Fruit fly (Drosophila melanogaster) whole organism, embryonic: Measurements from ENCODE around the gene geko.
A peak's percentile ranks its signal among the peaks of the same experiment; 100 is the strongest.

Source experiments
- Atf-2 ChIP-seq: fragments of 200-800 bp; sonication (Bioruptor generic); optimal IDR thresholded peaks from 2 replicates; lab custom pipeline; 2016; ENCODE audit warnings: missing biosample characterization, missing genetic modification characterization
- B-H1 ChIP-seq: fragments of 200-800 bp; sonication (Bioruptor generic); IDR thresholded peaks from 3 replicates; pipeline ENCODE4 v1.3.6; 2022; ENCODE audit warnings: missing biosample characterization, missing genetic modification characterization
- Bdp1 ChIP-seq: fragments of 200-800 bp; sonication (Bioruptor generic); optimal IDR thresholded peaks from 3 replicates; lab custom pipeline; 2016; ENCODE audit warnings: missing biosample characterization, missing genetic modification characterization
- BtbVII ChIP-seq: fragments of 200-800 bp; sonication (Bioruptor generic); optimal IDR thresholded peaks from 3 replicates; lab custom pipeline; 2017; ENCODE audit warnings: missing biosample characterization, mild to moderate bottlenecking, missing genetic modification characterization
- CG10147 ChIP-seq: fragments of 200-800 bp; sonication (Bioruptor generic); optimal IDR thresholded peaks from 2 replicates; lab custom pipeline; 2019; ENCODE audit warnings: missing biosample characterization, mild to moderate bottlenecking, missing genetic modification characterization, moderate library complexity
- CG10979 ChIP-seq: fragments of 200-800 bp; sonication (Bioruptor generic); optimal IDR thresholded peaks from 2 replicates; lab custom pipeline; 2018; ENCODE audit warnings: missing biosample characterization, mild to moderate bottlenecking, missing genetic modification characterization, moderate library complexity
- CG13296 ChIP-seq: fragments of 200-800 bp; sonication (Bioruptor generic); optimal IDR thresholded peaks from 3 replicates; lab custom pipeline; 2018; ENCODE audit warnings: missing biosample characterization, mild to moderate bottlenecking, missing genetic modification characterization
- CG14667 ChIP-seq: fragments of 200-800 bp; sonication (Bioruptor generic); IDR thresholded peaks from 2 replicates; pipeline ENCODE4 v1.3.6; 2022; ENCODE audit warnings: missing biosample characterization, missing genetic modification characterization
- CG15479 ChIP-seq: fragments of 200-800 bp; sonication (Bioruptor generic); optimal IDR thresholded peaks from 3 replicates; lab custom pipeline; 2019; ENCODE audit warnings: missing biosample characterization, mild to moderate bottlenecking, missing genetic modification characterization, moderate library complexity
- CG17802 ChIP-seq: fragments of 200-800 bp; sonication (Bioruptor generic); optimal IDR thresholded peaks from 2 replicates; lab custom pipeline; 2018; ENCODE audit warnings: missing biosample characterization, mild to moderate bottlenecking, missing genetic modification characterization, moderate library complexity
- CG17829 ChIP-seq: fragments of 200-800 bp; optimal IDR thresholded peaks from 2 replicates; lab custom pipeline; 2019; ENCODE audit warnings: missing biosample characterization, mild to moderate bottlenecking, missing genetic modification characterization, moderate library complexity
- CG17912 ChIP-seq: fragments of 200-800 bp; sonication (Bioruptor generic); optimal IDR thresholded peaks from 2 replicates; lab custom pipeline; 2018; ENCODE audit warnings: missing biosample characterization, mild to moderate bottlenecking, missing genetic modification characterization
- CG1832 ChIP-seq: fragments of 200-800 bp; sonication (Bioruptor generic); optimal IDR thresholded peaks from 2 replicates; lab custom pipeline; 2017; ENCODE audit warnings: missing biosample characterization, mild to moderate bottlenecking, missing genetic modification characterization, inconsistent platforms
- CG18599 ChIP-seq: fragments of 200-800 bp; sonication (Bioruptor generic); optimal IDR thresholded peaks from 3 replicates; lab custom pipeline; 2017; ENCODE audit warnings: missing biosample characterization, missing genetic modification characterization, mild to moderate bottlenecking, moderate library complexity, missing genetic modification reagents
- CG2120 ChIP-seq: fragments of 200-800 bp; sonication (Bioruptor generic); optimal IDR thresholded peaks from 3 replicates; lab custom pipeline; 2016; ENCODE audit warnings: missing biosample characterization, missing genetic modification characterization
- CG33213 ChIP-seq: fragments of 200-800 bp; sonication (Bioruptor generic); optimal IDR thresholded peaks from 3 replicates; lab custom pipeline; 2016; ENCODE audit warnings: missing biosample characterization, missing genetic modification characterization
- CG3726 ChIP-seq: fragments of 200-800 bp; sonication (Bioruptor generic); IDR thresholded peaks from 3 replicates; pipeline ENCODE4, ENCODE4 v1.3.6; 2022; ENCODE audit warnings: missing biosample characterization, missing genetic modification characterization
- CG4820 ChIP-seq: fragments of 200-800 bp; sonication (Bioruptor generic); optimal IDR thresholded peaks from 3 replicates; lab custom pipeline; 2016; ENCODE audit warnings: missing biosample characterization, missing genetic modification characterization
- CG8388 ChIP-seq: fragments of 200-800 bp; sonication (Bioruptor generic); optimal IDR thresholded peaks from 2 replicates; lab custom pipeline; 2019; ENCODE audit warnings: missing biosample characterization, mild to moderate bottlenecking, missing genetic modification characterization, moderate library complexity
- CG9215 ChIP-seq: fragments of 200-800 bp; sonication (Bioruptor generic); IDR thresholded peaks from 2 replicates; pipeline ENCODE4 v1.3.6; 2022; ENCODE audit warnings: missing biosample characterization, missing genetic modification characterization
- CG9797 ChIP-seq: fragments of 200-800 bp; sonication (Bioruptor generic); optimal IDR thresholded peaks from 3 replicates; lab custom pipeline; 2018; ENCODE audit warnings: missing biosample characterization, mild to moderate bottlenecking, missing genetic modification characterization
- CrebB ChIP-seq: fragments of 200-800 bp; sonication (Bioruptor generic); optimal IDR thresholded peaks from 3 replicates; lab custom pipeline; 2018; ENCODE audit warnings: missing biosample characterization, mild to moderate bottlenecking, missing genetic modification characterization
- Dfd ChIP-seq, 2 experiments: fragments of >200 bp; optimal IDR thresholded peaks; 2 replicates each; lab custom pipeline; 2017; ENCODE audit warnings: missing biosample characterization in 2 of 2, missing genetic modification characterization in 2 of 2
- Doc3 ChIP-seq: fragments of 200-800 bp; sonication (Bioruptor generic); IDR thresholded peaks from 3 replicates; pipeline ENCODE4 v1.3.6; 2022; ENCODE audit warnings: missing biosample characterization, missing genetic modification characterization; ENCODE audit not compliant: partially characterized antibody
- Eip74EF ChIP-seq, 2 experiments: fragments of 200-800 bp in 1 of 2; fragments of >200 bp in 1 of 2; sonication (Bioruptor generic) in 1 of 2; optimal IDR thresholded peaks; 2 replicates each; lab custom pipeline; 2017 to 2019; ENCODE audit warnings: missing biosample characterization in 2 of 2, missing genetic modification characterization in 2 of 2, mild to moderate bottlenecking in 1 of 2, moderate library complexity in 1 of 2
- HmgZ ChIP-seq: fragments of 200-800 bp; sonication (Bioruptor generic); optimal IDR thresholded peaks from 2 replicates; lab custom pipeline; 2018; ENCODE audit warnings: missing biosample characterization, mild to moderate bottlenecking, missing genetic modification characterization
- Lhr ChIP-seq: fragments of 200-800 bp; sonication (Bioruptor generic); optimal IDR thresholded peaks from 3 replicates; lab custom pipeline; 2017; ENCODE audit warnings: mild to moderate bottlenecking, missing biosample characterization, missing genetic modification reagents, missing genetic modification characterization
- MTF-1 ChIP-seq: fragments of 200-800 bp; sonication (Bioruptor generic); optimal IDR thresholded peaks from 2 replicates; lab custom pipeline; 2018; ENCODE audit warnings: missing biosample characterization, mild to moderate bottlenecking, missing genetic modification characterization, borderline replicate concordance
- NK7.1 ChIP-seq: fragments of 200-800 bp; sonication (Bioruptor generic); optimal IDR thresholded peaks from 3 replicates; lab custom pipeline; 2016; ENCODE audit warnings: missing biosample characterization, missing genetic modification characterization
- Sox102F ChIP-seq: fragments of 200-800 bp; sonication (Bioruptor generic); optimal IDR thresholded peaks from 2 replicates; lab custom pipeline; 2018; ENCODE audit warnings: missing biosample characterization, mild to moderate bottlenecking, missing genetic modification characterization, moderate library complexity
- Xrp1 ChIP-seq: fragments of 200-800 bp; sonication (Bioruptor generic); IDR thresholded peaks from 2 replicates; pipeline ENCODE4 v1.3.6; 2022; ENCODE audit warnings: missing biosample characterization, missing genetic modification characterization
- cato ChIP-seq: fragments of 200-800 bp; sonication (Bioruptor generic); optimal IDR thresholded peaks from 2 replicates; lab custom pipeline; 2016; ENCODE audit warnings: missing biosample characterization, missing genetic modification characterization, borderline replicate concordance
- croc ChIP-seq: fragments of 200-800 bp; sonication (Bioruptor generic); conservative IDR thresholded peaks from 3 replicates; pipeline ENCODE4 v1.3.6; 2022; ENCODE audit warnings: missing biosample characterization, missing genetic modification characterization
- gsb ChIP-seq: fragments of 200-800 bp; sonication (Bioruptor generic); IDR thresholded peaks from 2 replicates; pipeline ENCODE4 v1.3.6; 2022; ENCODE audit warnings: missing biosample characterization, missing genetic modification characterization
- ken ChIP-seq: fragments of 200-800 bp; sonication (Bioruptor generic); IDR thresholded peaks from 3 replicates; pipeline ENCODE4 v1.3.6; 2022; ENCODE audit warnings: missing biosample characterization, missing genetic modification characterization
- klu ChIP-seq: fragments of 200-800 bp; sonication (Bioruptor generic); IDR thresholded peaks from 2 replicates; pipeline ENCODE4 v1.3.6; 2022; ENCODE audit warnings: missing biosample characterization, missing genetic modification characterization
- salm ChIP-seq: fragments of 200-800 bp; sonication (Bioruptor generic); optimal IDR thresholded peaks from 2 replicates; lab custom pipeline; 2018; ENCODE audit warnings: missing biosample characterization, mild to moderate bottlenecking, missing genetic modification characterization
- seq ChIP-seq: fragments of 200-800 bp; sonication (Bioruptor generic); IDR thresholded peaks from 2 replicates; pipeline ENCODE4 v1.3.6; 2022; ENCODE audit warnings: missing biosample characterization, missing genetic modification characterization
- sisA ChIP-seq: fragments of 200-800 bp; sonication (Bioruptor generic); IDR thresholded peaks from 2 replicates; pipeline ENCODE4 v1.3.6; 2022; ENCODE audit warnings: missing biosample characterization, missing genetic modification characterization
- slp2 ChIP-seq: fragments of 200-800 bp; sonication (Bioruptor generic); optimal IDR thresholded peaks from 2 replicates; lab custom pipeline; 2016; ENCODE audit warnings: missing biosample characterization, missing genetic modification characterization
- sug ChIP-seq: fragments of 200-800 bp; optimal IDR thresholded peaks from 2 replicates; lab custom pipeline; 2019; ENCODE audit warnings: missing biosample characterization, mild to moderate bottlenecking, missing genetic modification characterization, moderate library complexity
- tgo ChIP-seq: fragments of 200-800 bp; sonication (Bioruptor generic); IDR thresholded peaks from 3 replicates; pipeline ENCODE4 v1.3.6; 2022; ENCODE audit warnings: missing biosample characterization, missing genetic modification characterization
- toy ChIP-seq: fragments of 200-800 bp; sonication (Bioruptor generic); IDR thresholded peaks from 2 replicates; pipeline ENCODE4 v1.3.6; 2022; ENCODE audit warnings: missing biosample characterization, missing genetic modification characterization
- trh ChIP-seq: fragments of 200-800 bp; sonication (Bioruptor generic); optimal IDR thresholded peaks from 2 replicates; lab custom pipeline; 2016; ENCODE audit warnings: missing biosample characterization, missing genetic modification characterization
- twi ChIP-seq: fragments of 200-800 bp; optimal IDR thresholded peaks from 2 replicates; lab custom pipeline; 2019; ENCODE audit warnings: missing biosample characterization, mild to moderate bottlenecking, missing genetic modification characterization, moderate library complexity
- unc-4 ChIP-seq: fragments of 200-800 bp; sonication (Bioruptor generic); IDR thresholded peaks from 2 replicates; pipeline ENCODE4 v1.3.6; 2022; ENCODE audit warnings: missing biosample characterization, missing genetic modification characterization; ENCODE audit not compliant: partially characterized antibody
- vnd ChIP-seq: fragments of 200-800 bp; sonication (Bioruptor generic); IDR thresholded peaks from 3 replicates; pipeline ENCODE4 v1.3.6; 2022; ENCODE audit warnings: missing biosample characterization, missing genetic modification characterization; ENCODE audit not compliant: partially characterized antibody
- wdn ChIP-seq: fragments of 200-800 bp; sonication (Bioruptor generic); IDR thresholded peaks from 2 replicates; pipeline ENCODE4 v1.3.6; 2022; ENCODE audit warnings: missing biosample characterization, missing genetic modification characterization
- zf30C ChIP-seq: fragments of 200-800 bp; sonication (Bioruptor generic); optimal IDR thresholded peaks from 3 replicates; lab custom pipeline; 2018; ENCODE audit warnings: missing biosample characterization, mild to moderate bottlenecking, missing genetic modification characterization

The geko gene

DNA sequence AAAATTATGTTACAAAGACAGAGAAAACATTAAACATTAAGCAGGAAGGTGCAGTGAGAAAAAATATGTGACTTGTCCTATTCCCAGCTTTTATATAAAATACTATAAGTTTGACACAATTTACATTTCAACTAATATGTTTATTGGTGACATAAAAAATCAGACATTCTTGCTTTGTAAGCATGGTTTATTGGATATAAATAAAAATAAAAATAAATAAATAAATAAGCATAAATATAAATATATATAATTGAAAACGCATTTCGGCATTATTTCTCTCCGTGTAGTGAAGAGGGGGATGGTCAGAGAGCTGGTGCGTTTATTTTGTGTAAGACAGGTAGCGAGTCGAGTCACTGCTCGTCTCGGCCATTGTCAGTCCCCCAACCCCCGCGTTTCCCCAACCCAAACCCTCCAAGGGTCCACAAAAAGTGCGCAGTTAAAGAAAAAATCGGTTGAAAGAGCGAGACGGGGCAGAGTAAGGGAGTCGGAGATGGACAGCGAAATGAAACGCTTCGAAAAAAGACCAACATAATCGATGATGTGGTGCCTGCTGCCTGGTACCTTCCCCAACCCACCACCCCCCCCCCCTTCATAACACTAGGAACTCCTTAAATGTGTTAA, 53.8 kb downstream of the geko start:
- TF ChIP-seq Doc3 (GFP tag; lab: Robert Waterston, UW) (no peak), toy (GFP tag; lab: Robert Waterston, UW) (no peak), cato (GFP tag; lab: Kevin White, UChicago) (peak; percentile 30), CG15479 (GFP tag; lab: Kevin White, UChicago) (peak; percentile 38), CG8388 (GFP tag; lab: Kevin White, UChicago) (peak; percentile 82), salm (tag; lab: Kevin White, UChicago) (peak; percentile 69), Lhr (GFP tag; lab: Kevin White, UChicago) (peak; percentile 19), B-H1 (GFP tag; lab: Robert Waterston, UW) (0 out of 3 replicates have a peak, but pooled peaks have one; percentile 21), unc-4 (GFP tag; lab: Robert Waterston, UW) (no peak), ken (GFP tag; lab: Robert Waterston, UW) (no peak), NK7.1 (GFP tag; lab: Kevin White, UChicago) (no peak), Eip74EF (GFP tag; optimal IDR thresholded peaks at IDR 0.05; lab: Kevin White, UChicago) (peak in 1 of 2 experiments; percentile 64), CG10979 (tag; lab: Kevin White, UChicago) (peak; percentile 95), CG17912 (GFP tag; lab: Kevin White, UChicago) (no peak), CG9215 (GFP tag; lab: Robert Waterston, UW) (peak; percentile 66), Sox102F (GFP tag; lab: Kevin White, UChicago) (peak; percentile 79), klu (GFP tag; lab: Robert Waterston, UW) (peak; percentile 61; the same call in 1 of the 2 replicates), CG1832 (GFP tag; lab: Kevin White, UChicago) (peak; percentile 3), wdn (GFP tag; lab: Robert Waterston, UW) (0 out of 2 replicates have a peak, but pooled peaks have one; percentile 33), vnd (GFP tag; lab: Robert Waterston, UW) (no peak), trh (GFP tag; lab: Kevin White, UChicago) (no peak), twi (tag; lab: Kevin White, UChicago) (peak; percentile 77), croc (peak; percentile 82), CG18599 (GFP tag; lab: Kevin White, UChicago) (peak; percentile 82), MTF-1 (GFP tag; lab: Kevin White, UChicago) (no peak), HmgZ (tag; lab: Kevin White, UChicago) (no peak), sug (tag; lab: Kevin White, UChicago) (peak; percentile 57), Atf-2 (GFP tag; lab: Kevin White, UChicago) (peak; percentile 5), zf30C (GFP tag; lab: Kevin White, UChicago) (peak; percentile 94), CG10147 (GFP tag; lab: Kevin White, UChicago) (peak; percentile 84), CrebB (tag; lab: Kevin White, UChicago) (peak; percentile 49), tgo (peak; percentile 76), Dfd (GFP tag; optimal IDR thresholded peaks at IDR 0.05; lab: Kevin White, UChicago) (no peak), Bdp1 (no peak), CG17802 (tag; lab: Kevin White, UChicago) (peak; percentile 29), sisA (GFP tag; lab: Robert Waterston, UW) (peak; percentile 67), Xrp1 (GFP tag; lab: Robert Waterston, UW) (peak; percentile 89), seq (GFP tag; lab: Robert Waterston, UW) (no peak), BtbVII (GFP tag; lab: Kevin White, UChicago) (peak; percentile 72), slp2 (GFP tag; lab: Kevin White, UChicago) (no peak), CG13296 (GFP tag; lab: Kevin White, UChicago) (peak; percentile 47), CG2120 (GFP tag; lab: Kevin White, UChicago) (peak; percentile 19), gsb (GFP tag; lab: Robert Waterston, UW) (no peak), CG14667 (peak; percentile 40; the same call in 1 of the 2 replicates), CG3726 (GFP tag; lab: Robert Waterston, UW) (0 out of 3 replicates have a peak, but pooled peaks have one; percentile 43), CG9797 (no peak), CG17829 (tag; lab: Kevin White, UChicago) (peak; percentile 94), CG4820 (peak; percentile 73), CG33213 (GFP tag; lab: Kevin White, UChicago) (no peak)
